Fruit fly (Drosophila melanogaster): ENCODE measurements around the gene Jon65Aiv.
A peak's percentile ranks its signal among the peaks of the same experiment; 100 is the strongest.

Gene Jon65Aiv

dm6 chr3L:6071454-6072189, 32.7 kb downstream of the Jon65Aiv start, which contains the start of gene CG6602 (continued):
- no peak for TF ChIP-seq CG5953 (GFP tag; IDR thresholded peaks at IDR 0.05)
- peak; percentile 55 for TF ChIP-seq CG8089 (GFP tag; optimal IDR thresholded peaks at IDR 0.05)
- TF ChIP-seq CG4617 (GFP tag; optimal IDR thresholded peaks at IDR 0.05; ENCODE audit: borderline replicate concordance) = no peak
- TF ChIP-seq CG2678 (tag; optimal IDR thresholded peaks at IDR 0.05) = no peak
- peak in 1 of 2 experiments; percentile 13 for TF ChIP-seq crp (GFP tag; optimal IDR thresholded peaks at IDR 0.05)
- no peak; the same call in 1 of the 2 replicates for TF ChIP-seq lmd (GFP tag; IDR thresholded peaks at IDR 0.05)
- no peak for TF ChIP-seq Bdp1 (GFP tag; optimal IDR thresholded peaks at IDR 0.05)
- TF ChIP-seq unpg (GFP tag; optimal IDR thresholded peaks at IDR 0.05) = peak; percentile 59
- peak; percentile 76 for TF ChIP-seq ttk (GFP tag; IDR thresholded peaks at IDR 0.05)
- no peak for TF ChIP-seq HLHmδ (GFP tag; optimal IDR thresholded peaks at IDR 0.05)
- no peak for TF ChIP-seq Dip2 (GFP tag; IDR thresholded peaks at IDR 0.05)
- peak; percentile 80 for TF ChIP-seq sob (GFP tag; IDR thresholded peaks at IDR 0.05)
- TF ChIP-seq CG4360 (GFP tag; IDR thresholded peaks at IDR 0.05) = no peak
- TF ChIP-seq cg (GFP tag; optimal IDR thresholded peaks at IDR 0.05) = no peak
- peak; percentile 60 for TF ChIP-seq PHDP (tag; optimal IDR thresholded peaks at IDR 0.05)
- peak; percentile 49 for TF ChIP-seq gem (tag; optimal IDR thresholded peaks at IDR 0.05)
- TF ChIP-seq ftz-f1 (GFP tag; optimal IDR thresholded peaks at IDR 0.05) = no peak
- peak; percentile 78 for TF ChIP-seq Dbx (GFP tag; IDR thresholded peaks at IDR 0.05)
- peak; percentile 7; the same call in 1 of the 2 replicates for TF ChIP-seq CG17612 (GFP tag; IDR thresholded peaks at IDR 0.05)
- peak; percentile 56 for TF ChIP-seq CG12659 (GFP tag; optimal IDR thresholded peaks at IDR 0.05)
- TF ChIP-seq CG31224 (GFP tag; IDR thresholded peaks at IDR 0.05) = peak; percentile 73
- peak; percentile 16 for TF ChIP-seq CG13424 (tag; optimal IDR thresholded peaks at IDR 0.05)
- TF ChIP-seq seq (GFP tag; IDR thresholded peaks at IDR 0.05) = no peak
- TF ChIP-seq gcm2 (GFP tag; optimal IDR thresholded peaks at IDR 0.05) = no peak
- peak; percentile 39 for TF ChIP-seq CG17829 (tag; optimal IDR thresholded peaks at IDR 0.05)
- TF ChIP-seq TFAM (GFP tag; optimal IDR thresholded peaks at IDR 0.05) = peak; percentile 14
- peak; percentile 69 for TF ChIP-seq D19B (GFP tag; optimal IDR thresholded peaks at IDR 0.05)
- peak; percentile 29 for TF ChIP-seq CG15601 (tag; optimal IDR thresholded peaks at IDR 0.05)
- TF ChIP-seq CG9876 (GFP tag; optimal IDR thresholded peaks at IDR 0.05) = peak; percentile 78
- no peak for TF ChIP-seq Scr (GFP tag; IDR thresholded peaks at IDR 0.05; ENCODE audit: partially characterized antibody)
- peak; percentile 45 for TF ChIP-seq ac (GFP tag; optimal IDR thresholded peaks at IDR 0.05)
- no peak for TF ChIP-seq Atf3 (GFP tag; optimal IDR thresholded peaks at IDR 0.05)
- no peak for TF ChIP-seq Nf-YB (GFP tag; optimal IDR thresholded peaks at IDR 0.05)
- TF ChIP-seq Ssrp (tag; optimal IDR thresholded peaks at IDR 0.05) = peak; percentile 26
- peak; percentile 47 for TF ChIP-seq CHES-1-like (GFP tag; optimal IDR thresholded peaks at IDR 0.05)
- peak; percentile 73 for TF ChIP-seq stwl (tag; optimal IDR thresholded peaks at IDR 0.05)
- TF ChIP-seq CG8359 (GFP tag; optimal IDR thresholded peaks at IDR 0.05; ENCODE audit: borderline replicate concordance) = peak; percentile 51
- TF ChIP-seq MBD-R2 (GFP tag; IDR thresholded peaks at IDR 0.05) = peak; percentile 43; the same call in 1 of the 2 replicates
- peak; percentile 83 for TF ChIP-seq H15 (GFP tag; IDR thresholded peaks at IDR 0.05)
- TF ChIP-seq h (optimal IDR thresholded peaks at IDR 0.05) = no peak
- peak; percentile 61 for TF ChIP-seq CG6654 (GFP tag; optimal IDR thresholded peaks at IDR 0.05)
- peak; percentile 16; the same call in 1 of the 2 replicates for TF ChIP-seq CG10959 (GFP tag; IDR thresholded peaks at IDR 0.05)
- TF ChIP-seq vvl (GFP tag; IDR thresholded peaks at IDR 0.05) = peak; percentile 92
- TF ChIP-seq jumu (GFP tag; optimal IDR thresholded peaks at IDR 0.05) = no peak
- no peak for TF ChIP-seq tna (GFP tag; IDR thresholded peaks at IDR 0.05; ENCODE audit: partially characterized antibody)
- no peak for TF ChIP-seq hbn (GFP tag; IDR thresholded peaks at IDR 0.05; ENCODE audit: partially characterized antibody)
- TF ChIP-seq HLH3B (GFP tag; IDR thresholded peaks at IDR 0.05) = peak; percentile 79
- TF ChIP-seq MTF-1 (GFP tag; optimal IDR thresholded peaks at IDR 0.05; ENCODE audit: borderline replicate concordance) = peak; percentile 86
